Worm (Caenorhabditis elegans): Measurements from ENCODE around the gene F26F12.8.
A peak's percentile ranks its signal among the peaks of the same experiment; 100 is the strongest.

The F26F12.8 gene

DNA sequence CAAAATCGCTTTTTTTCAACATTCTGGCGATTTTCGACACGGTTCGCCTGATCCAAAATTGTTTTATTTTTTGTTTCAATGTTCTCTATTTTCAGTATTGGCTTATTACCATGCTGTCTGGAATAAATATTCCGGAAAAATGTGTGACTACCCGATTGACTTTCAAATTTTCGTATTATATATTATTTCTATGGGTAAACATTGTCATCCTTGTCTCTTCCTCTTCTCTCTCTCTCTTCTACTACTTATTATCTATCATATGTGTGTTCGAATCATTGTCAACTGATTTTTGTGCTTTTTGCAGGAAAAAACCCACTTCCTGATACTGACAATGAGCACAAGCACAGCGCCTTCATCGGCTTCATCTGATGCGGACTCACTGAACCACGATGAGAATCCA is 30.7 kb upstream of the F26F12.8 start, which contains the start of gene C04E6.7:
TSS of gene C04E6.7 (plus strand) at position 301 of the 400 bp plus-strand sequence.
- TF ChIP-seq fos-1 (tag; optimal IDR thresholded peaks at IDR 0.05) (no peak), lin-39 (tag; optimal IDR thresholded peaks at IDR 0.05) (no peak), fkh-10 (GFP tag; optimal IDR thresholded peaks at IDR 0.05) (no peak), nhr-237 (tag; optimal IDR thresholded peaks at IDR 0.05) (no peak), nhr-25 (tag; optimal IDR thresholded peaks at IDR 0.05) (no peak), aly-2 (tag; optimal IDR thresholded peaks at IDR 0.05) (no peak), R02D3.7 (tag; optimal IDR thresholded peaks at IDR 0.05) (no peak), nhr-12 (tag; optimal IDR thresholded peaks at IDR 0.05) (no peak), elt-1 (tag; optimal IDR thresholded peaks at IDR 0.05) (no peak), nhr-43 (tag; optimal IDR thresholded peaks at IDR 0.05; ENCODE audit: poor library complexity, severe bottlenecking) (no peak), nhr-11 (tag; optimal IDR thresholded peaks at IDR 0.05) (no peak), mml-1 (tag; optimal IDR thresholded peaks at IDR 0.05) (no peak), lsy-12 (tag; optimal IDR thresholded peaks at IDR 0.05) (no peak), daf-12 (tag; optimal IDR thresholded peaks at IDR 0.05) (no peak)

DNA sequence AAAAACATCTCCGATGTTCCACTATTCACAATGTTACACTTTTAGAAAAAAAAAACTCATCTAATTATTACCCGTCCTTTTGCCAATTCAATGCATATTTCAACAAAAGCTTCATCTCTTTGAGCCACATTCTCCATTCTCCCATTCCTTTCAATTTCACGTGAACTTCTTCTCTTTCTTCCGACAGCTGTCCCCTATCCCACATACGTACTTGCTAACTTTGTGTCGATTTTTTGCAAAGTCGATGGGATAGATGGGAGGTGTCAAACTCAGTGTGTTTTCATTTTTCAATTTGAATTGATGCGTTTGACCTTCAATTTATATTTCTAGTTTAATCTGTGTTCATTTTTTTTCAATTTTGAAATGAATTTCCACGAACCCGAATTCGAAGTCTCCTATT is 28.9 kb upstream of the F26F12.8 start:
- TF ChIP-seq elt-1 (tag; optimal IDR thresholded peaks at IDR 0.05) (no peak), snpc-4 (tag; optimal IDR thresholded peaks at IDR 0.05) (no peak), ztf-11 (tag; optimal IDR thresholded peaks at IDR 0.05) (no peak), egl-5 (tag; optimal IDR thresholded peaks at IDR 0.05) (no peak), nhr-11 (tag; optimal IDR thresholded peaks at IDR 0.05) (no peak), eor-1 (tag; optimal IDR thresholded peaks at IDR 0.05) (no peak), nhr-43 (tag; optimal IDR thresholded peaks at IDR 0.05; ENCODE audit: poor library complexity, severe bottlenecking) (no peak), elt-2 (tag; optimal IDR thresholded peaks at IDR 0.05) (no peak), mdl-1 (tag; optimal IDR thresholded peaks at IDR 0.05) (no peak), ceh-82 (tag; optimal IDR thresholded peaks at IDR 0.05) (no peak), nhr-12 (tag; optimal IDR thresholded peaks at IDR 0.05) (no peak), ceh-9 (tag; optimal IDR thresholded peaks at IDR 0.05) (no peak), zag-1 (tag; optimal IDR thresholded peaks at IDR 0.05) (no peak), hmg-11 (tag; optimal IDR thresholded peaks at IDR 0.05) (no peak), nhr-237 (tag; optimal IDR thresholded peaks at IDR 0.05) (no peak), lin-39 (tag; optimal IDR thresholded peaks at IDR 0.05) (no peak), nhr-28 (tag; optimal IDR thresholded peaks at IDR 0.05) (no peak), aly-2 (tag; optimal IDR thresholded peaks at IDR 0.05) (no peak), ama-1 (optimal IDR thresholded peaks at IDR 0.05) (no peak), daf-12 (tag; optimal IDR thresholded peaks at IDR 0.05) (no peak)

DNA sequence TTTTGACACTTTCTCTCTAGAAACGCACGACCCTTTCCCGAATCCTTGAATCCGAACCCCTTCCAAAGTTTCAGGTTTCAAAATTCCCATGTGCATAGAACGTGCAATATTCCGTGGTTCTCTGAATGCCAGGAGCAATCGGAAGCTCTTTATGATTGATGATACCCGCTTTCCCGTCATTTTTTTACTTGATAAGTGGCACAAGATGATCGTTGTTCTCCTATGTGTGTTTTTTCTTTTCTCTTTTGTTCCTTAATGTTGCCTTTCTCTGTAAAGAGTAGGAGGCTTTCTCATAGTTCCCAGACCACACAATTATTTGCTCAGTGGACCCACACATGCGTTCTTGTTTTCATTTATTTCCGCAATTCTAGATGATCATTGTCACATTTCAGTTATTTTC is 26.5 kb upstream of the F26F12.8 start:
- TF ChIP-seq mdl-1 (tag; optimal IDR thresholded peaks at IDR 0.05) = no peak
- TF ChIP-seq lin-39 (tag; optimal IDR thresholded peaks at IDR 0.05) = peak; percentile 79
- no peak for TF ChIP-seq ceh-9 (tag; optimal IDR thresholded peaks at IDR 0.05)
- TF ChIP-seq unc-39 (tag; optimal IDR thresholded peaks at IDR 0.05) = no peak
- TF ChIP-seq jun-1 (tag; optimal IDR thresholded peaks at IDR 0.05) = no peak
- TF ChIP-seq tbx-2 (tag; optimal IDR thresholded peaks at IDR 0.05) = no peak
- no peak for TF ChIP-seq zag-1 (tag; optimal IDR thresholded peaks at IDR 0.05)

DNA sequence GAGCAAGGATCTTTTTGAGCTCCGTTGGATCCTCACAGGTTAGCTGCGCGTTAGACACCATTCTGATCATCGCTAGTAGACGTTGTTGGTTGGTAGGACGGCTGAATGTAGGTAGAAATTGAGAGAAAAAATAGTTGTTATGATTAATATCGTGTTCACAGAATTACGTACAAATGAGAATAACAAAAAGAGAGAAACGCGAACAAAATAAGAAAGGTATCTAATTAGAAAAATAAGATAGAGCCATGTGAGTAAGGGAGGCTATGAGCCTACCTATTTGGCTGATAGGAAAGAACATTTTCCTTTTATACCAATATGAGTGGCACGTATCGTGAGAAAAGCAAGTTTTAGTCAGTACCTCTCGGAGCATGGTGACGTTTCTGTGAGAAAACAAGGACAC is 21.4 kb upstream of the F26F12.8 start, which contains the start of gene C04E6.8:
TSS of gene C04E6.8 (minus strand) at position 101 of the 400 bp plus-strand sequence.
- TF ChIP-seq elt-2 (tag; optimal IDR thresholded peaks at IDR 0.05) (no peak), nfya-1 (tag; optimal IDR thresholded peaks at IDR 0.05; ENCODE audit: insufficient read depth) (no peak), ztf-11 (tag; optimal IDR thresholded peaks at IDR 0.05) (no peak), ZK546.5 (tag; optimal IDR thresholded peaks at IDR 0.05) (no peak), fkh-2 (tag; optimal IDR thresholded peaks at IDR 0.05) (no peak), ceh-82 (tag; optimal IDR thresholded peaks at IDR 0.05) (no peak), skn-1 (tag; optimal IDR thresholded peaks at IDR 0.05) (no peak), aly-2 (tag; optimal IDR thresholded peaks at IDR 0.05) (no peak), sea-2 (GFP tag; optimal IDR thresholded peaks at IDR 0.05) (no peak), unc-39 (tag; optimal IDR thresholded peaks at IDR 0.05) (no peak), snpc-4 (tag; optimal IDR thresholded peaks at IDR 0.05) (no peak), zag-1 (tag; optimal IDR thresholded peaks at IDR 0.05) (no peak), ceh-16 (tag; optimal IDR thresholded peaks at IDR 0.05) (no peak), nhr-11 (tag; optimal IDR thresholded peaks at IDR 0.05) (no peak), nhr-43 (tag; optimal IDR thresholded peaks at IDR 0.05; ENCODE audit: poor library complexity, severe bottlenecking) (no peak), nhr-23 (tag; optimal IDR thresholded peaks at IDR 0.05) (no peak), nhr-12 (tag; optimal IDR thresholded peaks at IDR 0.05) (no peak), egl-5 (tag; optimal IDR thresholded peaks at IDR 0.05) (no peak), pha-4 (tag; optimal IDR thresholded peaks at IDR 0.05) (no peak)
